Fruit fly (Drosophila melanogaster) whole organism, adult: Measurements from ENCODE around the gene MEP-1.

Source experiments
- CG11617 ChIP-seq: fragments of 200-800 bp; sonication (Bioruptor generic); optimal IDR thresholded peaks from 2 replicates; lab custom pipeline; 2017; ENCODE audit warnings: mild to moderate bottlenecking, missing biosample characterization, missing genetic modification reagents, missing genetic modification characterization
- CG12768 ChIP-seq: fragments of 200-800 bp; sonication (Bioruptor generic); optimal IDR thresholded peaks from 2 replicates; lab custom pipeline; 2017; ENCODE audit warnings: missing biosample characterization, missing genetic modification characterization, mild to moderate bottlenecking, moderate library complexity, missing genetic modification reagents
- CG14711 ChIP-seq: fragments of 200-800 bp; sonication (Bioruptor generic); optimal IDR thresholded peaks from 2 replicates; lab custom pipeline; 2018; ENCODE audit warnings: missing biosample characterization, mild to moderate bottlenecking, missing genetic modification characterization, moderate library complexity
- CG1620 ChIP-seq: fragments of 200-800 bp; sonication (Bioruptor generic); optimal IDR thresholded peaks from 2 replicates; lab custom pipeline; 2016; ENCODE audit warnings: missing biosample characterization, missing genetic modification characterization
- Crg-1 ChIP-seq: fragments of 200-800 bp; sonication (Bioruptor generic); optimal IDR thresholded peaks from 2 replicates; lab custom pipeline; 2016; ENCODE audit warnings: missing biosample characterization, missing genetic modification characterization
- Hr96 ChIP-seq: fragments of 200-800 bp; sonication (Bioruptor generic); optimal IDR thresholded peaks from 2 replicates; lab custom pipeline; 2016; ENCODE audit warnings: missing biosample characterization, missing genetic modification characterization
- Mnt ChIP-seq: fragments of 200-800 bp; sonication (Bioruptor generic); optimal IDR thresholded peaks from 2 replicates; lab custom pipeline; 2016; ENCODE audit warnings: missing biosample characterization, mild to moderate bottlenecking, missing genetic modification characterization
- bab1 ChIP-seq: fragments of 200-800 bp; sonication (Bioruptor generic); optimal IDR thresholded peaks from 3 replicates; lab custom pipeline; 2019; ENCODE audit warnings: missing biosample characterization, mild to moderate bottlenecking, missing genetic modification characterization, moderate library complexity
- cic ChIP-seq: fragments of 200-800 bp; sonication (Bioruptor generic); optimal IDR thresholded peaks from 2 replicates; lab custom pipeline; 2017; ENCODE audit warnings: missing biosample characterization, mild to moderate bottlenecking, missing genetic modification characterization, moderate library complexity
- kay ChIP-seq: fragments of 200-800 bp; sonication (Bioruptor generic); peaks from one replicate; lab custom pipeline; 2016; ENCODE audit warnings: missing biosample characterization, missing genetic modification characterization, borderline replicate concordance

DNA sequence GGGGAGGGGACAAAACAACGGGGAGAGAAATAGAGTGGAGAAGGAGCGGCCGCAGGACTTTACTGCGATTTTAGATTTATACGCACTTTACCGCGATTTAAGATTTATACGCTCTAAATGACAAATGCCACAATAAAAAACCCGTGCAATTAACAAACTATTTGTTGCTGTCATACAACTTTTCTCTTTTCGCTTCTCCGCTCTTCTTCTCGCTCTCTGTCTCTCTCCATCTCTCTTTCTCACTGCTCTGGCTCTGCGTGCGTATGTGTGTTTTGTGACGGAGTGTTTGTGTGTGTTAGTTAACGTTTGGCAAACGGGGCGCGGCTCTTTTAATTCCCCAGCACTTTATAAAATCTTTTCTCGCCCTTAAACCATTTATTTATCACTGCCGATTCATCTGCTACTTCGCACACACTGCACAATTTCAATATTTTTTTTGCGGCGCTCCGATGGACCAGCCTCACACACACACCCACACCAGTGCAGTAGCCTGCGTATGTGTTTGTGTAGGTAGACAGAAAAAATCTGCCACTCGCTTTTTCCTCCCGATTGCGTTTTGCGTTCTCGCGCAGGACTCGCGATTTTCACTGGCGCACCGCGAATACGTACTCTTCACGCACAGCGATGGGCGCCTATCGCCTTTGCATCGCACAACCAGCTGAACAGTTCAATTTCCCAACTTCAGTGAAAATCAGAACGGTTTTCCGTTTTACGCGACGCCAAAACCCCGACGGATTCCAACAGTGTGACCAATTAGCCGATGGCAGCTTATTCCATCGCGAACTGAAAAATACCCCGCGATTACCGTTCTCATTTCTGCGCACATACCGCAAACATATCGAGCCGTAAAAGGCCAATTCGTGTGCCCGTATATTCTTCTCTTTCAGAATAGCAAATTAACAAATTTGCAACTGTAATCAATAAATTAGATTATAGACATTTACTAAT lies 45.4 kb upstream of the MEP-1 start, which contains the start of gene msn:
- TF ChIP-seq CG14711 (tag; lab: Kevin White, UChicago): peak; percentile 26
- TF ChIP-seq kay (GFP tag; lab: Kevin White, UChicago): no peak
- TF ChIP-seq cic (GFP tag; lab: Kevin White, UChicago): peak; percentile 58
- peak; percentile 65 for TF ChIP-seq bab1 (GFP tag; lab: Kevin White, UChicago)
- no peak for TF ChIP-seq Crg-1 (GFP tag; lab: Kevin White, UChicago)
- TF ChIP-seq Mnt (GFP tag; lab: Kevin White, UChicago): peak; percentile 56
- no peak for TF ChIP-seq Hr96
- no peak for TF ChIP-seq CG11617 (GFP tag; lab: Kevin White, UChicago)
- peak; percentile 27 for TF ChIP-seq CG12768 (GFP tag; lab: Kevin White, UChicago)
- peak; percentile 55 for TF ChIP-seq CG1620 (GFP tag; lab: Kevin White, UChicago)
